Worm (Caenorhabditis elegans) whole organism, young adult: Measurements from ENCODE around the gene T11B7.1.

Experiments used
- F33H1.4 ChIP-seq: fragments of 200-800 bp; sonication (Bioruptor generic); IDR thresholded peaks from 2 replicates; pipeline ENCODE4 v1.3.6; 2022; ENCODE audit warnings: missing genetic modification reagents, missing genetic modification characterization, missing compliant biosample characterization
- K12H6.12 ChIP-seq: fragments of 200-800 bp; sonication (Bioruptor generic); optimal IDR thresholded peaks from 2 replicates; lab custom pipeline; 2018; ENCODE audit warnings: mild to moderate bottlenecking, missing genetic modification characterization, missing compliant biosample characterization
- ama-1 ChIP-seq, 3 experiments: fragments of 150-350 bp in 1 of 3; sonication (generic microtip) in 2 of 3; optimal IDR thresholded peaks; 2 replicates each; lab custom pipeline; 2014 to 2018; ENCODE audit warnings: missing biosample characterization in 2 of 3, missing genetic modification characterization in 2 of 3, missing genetic modification reagents in 2 of 3
- attf-6 ChIP-seq: fragments of 200-800 bp; sonication (Bioruptor generic); IDR thresholded peaks from 2 replicates; pipeline ENCODE4 v1.3.6; 2022; ENCODE audit warnings: missing genetic modification reagents, missing genetic modification characterization, missing compliant biosample characterization
- egl-18 ChIP-seq: fragments of 200-800 bp; sonication (Bioruptor generic); IDR thresholded peaks from 2 replicates; pipeline ENCODE4 v1.3.6; 2022; ENCODE audit warnings: missing genetic modification reagents, missing genetic modification characterization, missing compliant biosample characterization
- mxl-1 ChIP-seq: sonication (generic microtip); optimal IDR thresholded peaks from 2 replicates; lab custom pipeline; 2016; ENCODE audit warnings: missing genetic modification characterization, missing compliant biosample characterization
- rcor-1 ChIP-seq: fragments of 200-800 bp; sonication (Bioruptor generic); IDR thresholded peaks from 2 replicates; pipeline ENCODE4 v1.3.6; 2022; ENCODE audit warnings: missing genetic modification reagents, missing genetic modification characterization, missing compliant biosample characterization
- repo-1 ChIP-seq: sonication (generic microtip); optimal IDR thresholded peaks from 2 replicates; lab custom pipeline; 2017; ENCODE audit warnings: mild to moderate bottlenecking, missing genetic modification characterization, missing compliant biosample characterization
- snpc-4 ChIP-seq, 5 experiments: fragments of 150-350 bp in 1 of 5; sonication (generic microtip) in 4 of 5; optimal IDR thresholded peaks; 2 replicates each; lab custom pipeline; 2014 to 2018; ENCODE audit warnings: missing genetic modification characterization in 5 of 5, missing biosample characterization in 3 of 5, antibody characterized with exemption in 2 of 5, mild to moderate bottlenecking in 2 of 5, missing compliant biosample characterization in 2 of 5, missing genotype in 2 of 5, moderate library complexity in 2 of 5, missing genetic modification reagents in 1 of 5
- tbx-9 ChIP-seq: sonication (generic microtip); optimal IDR thresholded peaks from 2 replicates; lab custom pipeline; 2016; ENCODE audit warnings: borderline replicate concordance, missing genetic modification characterization, inconsistent platforms, missing compliant biosample characterization
- tlf-1 ChIP-seq: fragments of 200-800 bp; sonication (Bioruptor generic); optimal IDR thresholded peaks from 2 replicates; lab custom pipeline; 2018; ENCODE audit warnings: mild to moderate bottlenecking, missing genetic modification characterization, missing compliant biosample characterization

DNA sequence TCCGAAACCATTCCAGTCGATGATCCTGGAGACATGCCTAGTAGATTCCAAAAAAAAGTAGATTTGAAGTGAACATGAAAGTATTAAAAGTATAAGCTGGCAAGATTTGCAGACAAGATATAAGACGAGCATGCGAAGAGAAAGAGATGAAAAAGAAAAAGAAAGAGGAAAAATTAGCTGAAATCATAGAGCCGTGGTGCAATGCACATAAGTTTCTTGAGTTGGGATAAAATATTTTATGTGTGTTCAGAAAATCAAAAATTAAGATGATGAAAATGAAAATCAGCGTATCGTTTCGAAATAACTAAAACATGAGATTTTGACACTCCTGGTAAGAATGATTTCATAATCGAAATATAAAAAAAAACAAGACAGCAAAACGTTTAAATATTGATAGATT lies 3.9 kb downstream of the T11B7.1 start, which contains the start of gene T11B7.2:
- TF ChIP-seq rcor-1 (GFP tag; lab: Robert Waterston, UW) (no peak), ama-1 (optimal IDR thresholded peaks at IDR 0.05; lab: Kevin White, UChicago) (no peak), ama-1 (GFP tag; optimal IDR thresholded peaks at IDR 0.05; lab: Kevin White, UChicago) (no peak), mxl-1 (tag; lab: Kevin White, UChicago) (no peak), snpc-4 (GFP tag; optimal IDR thresholded peaks at IDR 0.05; lab: Kevin White, UChicago) (no peak), snpc-4 (tag; optimal IDR thresholded peaks at IDR 0.05; lab: Kevin White, UChicago) (no peak), egl-18 (no peak), attf-6 (GFP tag; lab: Robert Waterston, UW) (no peak), tlf-1 (GFP tag; lab: Kevin White, UChicago) (no peak), K12H6.12 (tag; lab: Kevin White, UChicago) (no peak), repo-1 (no peak), tbx-9 (tag; lab: Kevin White, UChicago) (no peak), F33H1.4 (GFP tag; lab: Robert Waterston, UW) (no peak)
